Fruit fly (Drosophila melanogaster): ENCODE data around the gene CG14818.

DNA sequence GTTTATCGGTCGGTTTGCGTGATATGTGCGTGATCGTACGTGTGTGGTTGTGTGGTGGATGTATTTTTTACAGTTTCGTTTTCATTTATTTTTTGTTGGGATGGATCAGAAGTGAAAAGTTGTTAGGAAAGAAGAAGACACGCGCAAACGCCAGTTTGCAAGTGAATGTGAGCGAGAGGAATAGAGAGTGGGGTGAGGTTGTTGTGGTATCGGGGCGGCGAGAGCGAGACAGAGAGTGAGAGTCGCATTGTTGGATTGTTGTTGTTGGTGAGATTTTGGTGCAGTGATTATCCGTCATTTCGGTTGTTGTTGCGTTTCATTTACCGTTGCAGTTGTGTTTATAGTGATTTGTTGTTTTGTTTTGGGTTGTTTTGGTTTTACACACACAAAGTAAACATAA, 14.0 kb upstream of the CG14818 start:
- TF ChIP-seq D1 (tag; optimal IDR thresholded peaks at IDR 0.05) = no peak
- TF ChIP-seq CG32121 (GFP tag; IDR thresholded peaks at IDR 0.05) = no peak
- no peak for TF ChIP-seq CG14655 (GFP tag; optimal IDR thresholded peaks at IDR 0.05)
- TF ChIP-seq EcR (GFP tag; optimal IDR thresholded peaks at IDR 0.05) = no peak
- TF ChIP-seq CG34367 (tag; optimal IDR thresholded peaks at IDR 0.05) = no peak
- no peak for TF ChIP-seq CG13204 (GFP tag; optimal IDR thresholded peaks at IDR 0.05)
- TF ChIP-seq rn (GFP tag; IDR thresholded peaks at IDR 0.05) = no peak
- TF ChIP-seq CG8159 (tag; optimal IDR thresholded peaks at IDR 0.05) = no peak
- TF ChIP-seq Pif1A (GFP tag; optimal IDR thresholded peaks at IDR 0.05) = no peak
- no peak for TF ChIP-seq Pif1B (GFP tag; optimal IDR thresholded peaks at IDR 0.05)
- TF ChIP-seq CG15710 (tag; optimal IDR thresholded peaks at IDR 0.05) = no peak
